Worm (Caenorhabditis elegans) whole organism, late embryonic: ENCODE data around the gene ZK380.2.

Source experiments
- F13H6.1 ChIP-seq: sonication (generic microtip); optimal IDR thresholded peaks from 2 replicates; lab custom pipeline; 2016; ENCODE audit warnings: missing genetic modification characterization, missing compliant biosample characterization
- ama-1 ChIP-seq: fragments of 150-350 bp; optimal IDR thresholded peaks from 2 replicates; lab custom pipeline; 2014
- ceh-48 ChIP-seq: sonication (generic microtip); optimal IDR thresholded peaks from 2 replicates; lab custom pipeline; 2016; ENCODE audit warnings: missing genetic modification characterization, inconsistent platforms, missing compliant biosample characterization
- elt-4 ChIP-seq: sonication (generic microtip); optimal IDR thresholded peaks from 2 replicates; lab custom pipeline; 2016; ENCODE audit warnings: missing genetic modification characterization, missing compliant biosample characterization
- nhr-11 ChIP-seq: fragments of 150-350 bp; optimal IDR thresholded peaks from 2 replicates; lab custom pipeline; 2014; ENCODE audit warnings: missing biosample characterization, missing genetic modification characterization
- pqm-1 ChIP-seq: sonication (generic microtip); optimal IDR thresholded peaks from 2 replicates; lab custom pipeline; 2016; ENCODE audit warnings: missing genetic modification characterization, missing compliant biosample characterization
- tbx-2 ChIP-seq: sonication (generic microtip); optimal IDR thresholded peaks from 2 replicates; lab custom pipeline; 2016; ENCODE audit warnings: missing genetic modification characterization, missing compliant biosample characterization

ce11 chrX:1603027-1603426, 28.2 kb upstream of the ZK380.2 start:
- TF ChIP-seq ceh-48 (tag; lab: Kevin White, UChicago) (no peak), ama-1 (lab: Kevin White, UChicago) (no peak), pqm-1 (no peak), nhr-11 (tag; lab: Kevin White, UChicago) (no peak), elt-4 (no peak), tbx-2 (tag; lab: Kevin White, UChicago) (no peak), F13H6.1 (tag; lab: Kevin White, UChicago) (no peak)
